Worm (Caenorhabditis elegans): ENCODE results near the gene acdh-8.

The acdh-8 gene

ce11 chrII:5781935-5782921 is 12.1 kb upstream of the acdh-8 start, which contains the start of gene K05F1.6:
Gene K05F1.6 (plus strand): TSS chrII:5782520.
- peak in 1 of 2 experiments; percentile 52 for TF ChIP-seq lsy-2 (tag; optimal IDR thresholded peaks at IDR 0.05)
- TF ChIP-seq nhr-71 (tag; optimal IDR thresholded peaks at IDR 0.05) = peak; percentile 78
- TF ChIP-seq lin-13 (GFP tag; optimal IDR thresholded peaks at IDR 0.05) = peak; percentile 22
- TF ChIP-seq nhr-19 (GFP tag; conservative IDR thresholded peaks at IDR 0.05) = peak; percentile 72
- TF ChIP-seq elt-2 (tag; optimal IDR thresholded peaks at IDR 0.05) = peak; percentile 70
- peak; percentile 19 for TF ChIP-seq zip-4 (GFP tag; optimal IDR thresholded peaks at IDR 0.05)
- no peak for TF ChIP-seq nhr-28 (tag; optimal IDR thresholded peaks at IDR 0.05)
- TF ChIP-seq ceh-8 (GFP tag; optimal IDR thresholded peaks at IDR 0.05) = peak; percentile 19
- peak; percentile 53 for TF ChIP-seq nhr-85 (tag)
- TF ChIP-seq nhr-76 (tag; optimal IDR thresholded peaks at IDR 0.05) = peak; percentile 20
- peak; percentile 40 to 69 for TF ChIP-seq efl-1 (optimal IDR thresholded peaks at IDR 0.05)
- TF ChIP-seq efl-1 (GFP tag; optimal IDR thresholded peaks at IDR 0.05 in 1 of 2) = peak in 1 of 2 experiments; percentile 94
- no peak for TF ChIP-seq elt-3 (tag; optimal IDR thresholded peaks at IDR 0.05)
- peak; percentile 15 for TF ChIP-seq ztf-4 (tag; optimal IDR thresholded peaks at IDR 0.05)
- peak; percentile 44 for TF ChIP-seq egl-13 (tag; optimal IDR thresholded peaks at IDR 0.05)
- peak; percentile 39 for TF ChIP-seq xbp-1 (tag; optimal IDR thresholded peaks at IDR 0.05)
- TF ChIP-seq ceh-82 (tag; optimal IDR thresholded peaks at IDR 0.05) = peak in 2 of 3 experiments; percentile 32
- TF ChIP-seq lin-35 (GFP tag; optimal IDR thresholded peaks at IDR 0.05) = peak; percentile 6 to 44
- TF ChIP-seq C04F5.9 (tag; optimal IDR thresholded peaks at IDR 0.05) = no peak
- peak; percentile 65 for TF ChIP-seq nhr-90 (tag; optimal IDR thresholded peaks at IDR 0.05; ENCODE audit: poor library complexity)
- peak; percentile 56 for TF ChIP-seq lin-14 (GFP tag; optimal IDR thresholded peaks at IDR 0.05)
- peak; percentile 20 for TF ChIP-seq snu-23 (GFP tag; optimal IDR thresholded peaks at IDR 0.05)
- TF ChIP-seq jun-1 (tag; optimal IDR thresholded peaks at IDR 0.05) = peak; percentile 1
- TF ChIP-seq isw-1 (GFP tag; IDR thresholded peaks at IDR 0.05) = 0 out of 2 replicates have a peak, but pooled peaks have one; percentile 1
- peak; percentile 41 for TF ChIP-seq fkh-8 (tag; optimal IDR thresholded peaks at IDR 0.05)
- peak; percentile 29 for TF ChIP-seq fos-1 (tag; optimal IDR thresholded peaks at IDR 0.05)
- peak; percentile 18 for TF ChIP-seq tbx-2 (tag; optimal IDR thresholded peaks at IDR 0.05)
- TF ChIP-seq nhr-47 (tag; optimal IDR thresholded peaks at IDR 0.05) = peak; percentile 73
- no peak for TF ChIP-seq nhr-11 (tag; optimal IDR thresholded peaks at IDR 0.05)
- TF ChIP-seq pax-3 (tag; optimal IDR thresholded peaks at IDR 0.05) = peak; percentile 19
- no peak for TF ChIP-seq ceh-90 (tag; optimal IDR thresholded peaks at IDR 0.05)
- peak; percentile 70 for TF ChIP-seq dsc-1 (tag; optimal IDR thresholded peaks at IDR 0.05)
- TF ChIP-seq unc-86 (tag; optimal IDR thresholded peaks at IDR 0.05) = peak; percentile 9
- TF ChIP-seq dpl-1 (GFP tag; optimal IDR thresholded peaks at IDR 0.05) = peak in 1 of 3 experiments; percentile 8
- TF ChIP-seq ama-1 (optimal IDR thresholded peaks at IDR 0.05) = no peak
- peak; percentile 59 for TF ChIP-seq C16A3.4 (tag; optimal IDR thresholded peaks at IDR 0.05)
- no peak for TF ChIP-seq F16B12.6 (tag; optimal IDR thresholded peaks at IDR 0.05)
- no peak for TF ChIP-seq blmp-1 (tag; optimal IDR thresholded peaks at IDR 0.05)
- peak in 1 of 2 experiments; percentile 36 for TF ChIP-seq ztf-11 (tag; optimal IDR thresholded peaks at IDR 0.05)
- peak; percentile 6 for TF ChIP-seq sup-37 (GFP tag; optimal IDR thresholded peaks at IDR 0.05)
- peak; percentile 78 for TF ChIP-seq rnt-1 (tag; optimal IDR thresholded peaks at IDR 0.05)
- TF ChIP-seq sox-4 (tag; optimal IDR thresholded peaks at IDR 0.05) = no peak
- TF ChIP-seq grh-1 (GFP tag; IDR thresholded peaks at IDR 0.05) = 0 out of 2 replicates have a peak, but pooled peaks have one; percentile 45
- peak; percentile 11 for TF ChIP-seq skn-1 (tag; optimal IDR thresholded peaks at IDR 0.05)
- TF ChIP-seq nhr-77 (tag; optimal IDR thresholded peaks at IDR 0.05) = no peak
- peak; percentile 52 for TF ChIP-seq mep-1 (tag; optimal IDR thresholded peaks at IDR 0.05)
- peak in 1 of 2 experiments; percentile 58 for TF ChIP-seq mdl-1 (tag; optimal IDR thresholded peaks at IDR 0.05)
- TF ChIP-seq unc-130 (tag; optimal IDR thresholded peaks at IDR 0.05) = peak; percentile 52
- TF ChIP-seq swsn-7 (tag; optimal IDR thresholded peaks at IDR 0.05) = peak; percentile 42
- TF ChIP-seq aha-1 (tag; optimal IDR thresholded peaks at IDR 0.05) = no peak
- TF ChIP-seq unc-98 (GFP tag; IDR thresholded peaks at IDR 0.05) = 0 out of 2 replicates have a peak, but pooled peaks have one; percentile 53

All from whole organism, L1 larva.